Worm (Caenorhabditis elegans) whole organism, early embryonic: Measurements from ENCODE around the gene rga-5.

Experiments used
- B0310.2 ChIP-seq: sonication (generic microtip); optimal IDR thresholded peaks from 2 replicates; lab custom pipeline; 2016; ENCODE audit warnings: mild to moderate bottlenecking, missing genetic modification characterization, missing compliant biosample characterization
- F13C5.2 ChIP-seq: sonication (generic microtip); optimal IDR thresholded peaks from 2 replicates; lab custom pipeline; 2017; ENCODE audit warnings: mild to moderate bottlenecking, missing genetic modification characterization, inconsistent platforms, missing compliant biosample characterization
- aly-1 ChIP-seq: sonication (generic microtip); optimal IDR thresholded peaks from 2 replicates; lab custom pipeline; 2016; ENCODE audit warnings: missing genetic modification characterization, missing compliant biosample characterization
- ama-1 ChIP-seq: fragments of 150-350 bp; optimal IDR thresholded peaks from 2 replicates; lab custom pipeline; 2014
- ceh-13 ChIP-seq: fragments of 200-800 bp; sonication (Bioruptor generic); optimal IDR thresholded peaks from 2 replicates; lab custom pipeline; 2018; ENCODE audit warnings: mild to moderate bottlenecking, missing genetic modification characterization, missing compliant biosample characterization
- ceh-36 ChIP-seq: sonication (generic microtip); optimal IDR thresholded peaks from 2 replicates; lab custom pipeline; 2016; ENCODE audit warnings: missing genetic modification characterization, inconsistent platforms, missing compliant biosample characterization
- ets-7 ChIP-seq: sonication (generic microtip); optimal IDR thresholded peaks from 2 replicates; lab custom pipeline; 2016; ENCODE audit warnings: missing genotype, missing genetic modification characterization, missing compliant biosample characterization
- flt-1 ChIP-seq: fragments of 200-800 bp; sonication (Bioruptor generic); IDR thresholded peaks from 2 replicates; pipeline ENCODE4 v1.3.6; 2022; ENCODE audit warnings: missing genetic modification characterization, missing compliant biosample characterization
- hmbx-1 ChIP-seq: sonication (generic microtip); optimal IDR thresholded peaks from 2 replicates; lab custom pipeline; 2016; ENCODE audit warnings: mild to moderate bottlenecking, missing genetic modification characterization, missing compliant biosample characterization
- hmg-4 ChIP-seq: fragments of 200-800 bp; sonication (Bioruptor generic); optimal IDR thresholded peaks from 2 replicates; lab custom pipeline; 2018; ENCODE audit warnings: mild to moderate bottlenecking, missing genetic modification characterization, missing compliant biosample characterization
- hnd-1 ChIP-seq: sonication (generic microtip); optimal IDR thresholded peaks from 2 replicates; lab custom pipeline; 2016; ENCODE audit warnings: missing genetic modification characterization, missing compliant biosample characterization
- pes-1 ChIP-seq: fragments of 200-800 bp; sonication (Bioruptor generic); IDR thresholded peaks from 2 replicates; pipeline ENCODE4 v1.3.6; 2022; ENCODE audit warnings: missing genetic modification reagents, missing genetic modification characterization, missing compliant biosample characterization
- scrt-1 ChIP-seq: fragments of 200-800 bp; sonication (Bioruptor generic); IDR thresholded peaks from 2 replicates; pipeline ENCODE4 v1.3.6; 2022; ENCODE audit warnings: missing genetic modification characterization, missing compliant biosample characterization
- sea-1 ChIP-seq: fragments of 200-800 bp; sonication (Bioruptor generic); conservative IDR thresholded peaks from 2 replicates; pipeline ENCODE4 v1.3.6; 2022; ENCODE audit warnings: missing genetic modification characterization, missing compliant biosample characterization
- tbx-11 ChIP-seq: fragments of 200-800 bp; sonication (Bioruptor generic); IDR thresholded peaks from 2 replicates; pipeline ENCODE4 v1.3.6; 2022; ENCODE audit warnings: missing genetic modification characterization, missing compliant biosample characterization
- tbx-37 ChIP-seq: fragments of 200-800 bp; sonication (Bioruptor generic); conservative IDR thresholded peaks from 2 replicates; pipeline ENCODE4 v1.3.6; 2022; ENCODE audit warnings: missing genetic modification reagents, missing genetic modification characterization, missing compliant biosample characterization
- tra-4 ChIP-seq: sonication (generic microtip); optimal IDR thresholded peaks from 2 replicates; lab custom pipeline; 2017; ENCODE audit warnings: missing genetic modification characterization, missing compliant biosample characterization

The rga-5 gene

ce11 chrIV:13877707-13878106 lies 50.0 kb downstream of the rga-5 start:
- no peak for TF ChIP-seq tra-4 (tag; lab: Kevin White, UChicago)
- TF ChIP-seq sea-1 (GFP tag; lab: Robert Waterston, UW) = no peak
- TF ChIP-seq B0310.2 (tag; lab: Kevin White, UChicago) = no peak
- TF ChIP-seq ceh-36 (tag; lab: Kevin White, UChicago) = no peak
- no peak for TF ChIP-seq ceh-13 (GFP tag; lab: Kevin White, UChicago)
- no peak for TF ChIP-seq ama-1 (lab: Kevin White, UChicago)
- no peak for TF ChIP-seq aly-1
- TF ChIP-seq pes-1 (GFP tag; lab: Robert Waterston, UW) = no peak
- no peak for TF ChIP-seq ets-7
- no peak for TF ChIP-seq tbx-37 (GFP tag; lab: Robert Waterston, UW)

DNA sequence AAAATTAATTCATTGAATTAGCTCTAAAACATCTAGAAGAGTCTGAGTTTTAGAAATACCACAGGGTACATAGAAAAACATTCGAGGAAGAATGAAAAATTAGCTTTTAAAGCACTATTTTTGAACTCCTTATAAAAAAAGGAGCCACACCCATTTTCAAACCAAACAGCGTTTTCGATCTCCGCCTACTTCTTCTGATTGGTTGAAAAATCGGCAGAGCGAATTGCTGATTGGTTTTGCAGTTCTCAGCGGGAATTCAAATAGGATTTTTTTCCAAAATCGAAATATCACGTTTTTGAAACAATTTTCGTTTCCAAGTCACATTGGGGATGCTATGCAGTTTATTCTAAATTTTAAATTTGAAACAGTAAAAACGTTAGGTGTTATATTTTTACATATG lies 50.4 kb downstream of the rga-5 start:
- TF ChIP-seq hnd-1 (tag; lab: Kevin White, UChicago) = no peak

- no peak for TF ChIP-seq tra-4 (tag; lab: Kevin White, UChicago)
Observed at ce11 chrIV:13878738-13879137, 51.1 kb downstream of the rga-5 start.

DNA sequence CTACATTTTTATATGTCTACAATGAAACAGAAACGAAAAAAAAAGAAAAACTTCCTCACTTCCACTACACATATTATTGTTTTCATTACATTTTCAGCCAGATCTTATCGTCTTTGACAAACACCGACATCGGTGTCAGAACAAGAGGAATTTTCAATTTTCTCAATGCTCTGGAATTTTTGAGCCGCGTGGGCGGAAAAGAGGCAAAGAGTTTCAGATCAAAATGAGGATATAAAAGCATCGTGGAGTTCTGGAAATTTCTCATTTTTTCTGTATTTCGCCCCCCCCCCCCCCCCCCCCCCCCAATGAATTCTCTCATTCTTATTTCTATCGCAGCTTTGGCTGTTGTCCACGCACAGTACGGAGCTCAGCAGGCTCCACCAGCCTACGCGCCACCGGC lies 52.2 kb downstream of the rga-5 start, which contains the start of gene B0513.4:
Gene B0513.4 (plus strand): TSS at position 301 of the 400 bp plus-strand sequence.
- TF ChIP-seq scrt-1 (GFP tag; lab: Robert Waterston, UW) (no peak), hmg-4 (GFP tag; lab: Kevin White, UChicago) (no peak), ets-7 (no peak), aly-1 (no peak), ceh-36 (tag; lab: Kevin White, UChicago) (no peak)

- no peak for TF ChIP-seq flt-1 (GFP tag; lab: Robert Waterston, UW)
- TF ChIP-seq B0310.2 (tag; lab: Kevin White, UChicago) = no peak
- no peak for TF ChIP-seq tbx-37 (GFP tag; lab: Robert Waterston, UW)
- no peak for TF ChIP-seq ama-1 (lab: Kevin White, UChicago)
- no peak for TF ChIP-seq ceh-36 (tag; lab: Kevin White, UChicago)
- TF ChIP-seq hmbx-1 (tag; lab: Kevin White, UChicago) = no peak
- no peak for TF ChIP-seq ceh-13 (GFP tag; lab: Kevin White, UChicago)
- no peak for TF ChIP-seq ets-7
- no peak for TF ChIP-seq F13C5.2
- TF ChIP-seq pes-1 (GFP tag; lab: Robert Waterston, UW) = no peak
Observed at ce11 chrIV:13880370-13880769, 52.7 kb downstream of the rga-5 start.

DNA sequence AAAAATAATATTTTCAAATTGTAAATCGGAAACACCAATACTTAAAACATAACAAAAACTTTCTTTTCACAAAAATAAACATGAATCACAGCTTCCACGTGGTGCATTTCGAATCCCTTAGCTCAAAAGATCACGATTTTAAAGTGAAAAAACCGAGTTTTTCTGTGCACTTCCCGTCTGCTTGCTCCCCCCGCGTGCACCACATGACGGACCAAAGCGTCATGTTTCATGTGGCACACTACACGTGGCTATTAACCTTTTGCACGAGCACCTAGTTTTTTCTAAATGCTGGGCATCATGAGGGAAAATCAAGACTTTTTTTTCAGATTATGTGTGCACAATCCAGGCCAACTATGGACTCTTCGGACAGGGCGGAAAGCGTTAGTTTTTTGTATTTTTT lies 53.1 kb downstream of the rga-5 start:
- no peak for TF ChIP-seq F13C5.2
- TF ChIP-seq tra-4 (tag; lab: Kevin White, UChicago) = no peak
- no peak for TF ChIP-seq tbx-37 (GFP tag; lab: Robert Waterston, UW)
- no peak for TF ChIP-seq ceh-13 (GFP tag; lab: Kevin White, UChicago)
- no peak for TF ChIP-seq tbx-11
- TF ChIP-seq ceh-36 (tag; lab: Kevin White, UChicago) = no peak
- no peak for TF ChIP-seq sea-1 (GFP tag; lab: Robert Waterston, UW)
- TF ChIP-seq hnd-1 (tag; lab: Kevin White, UChicago) = no peak
- TF ChIP-seq flt-1 (GFP tag; lab: Robert Waterston, UW) = no peak
- TF ChIP-seq hmg-4 (GFP tag; lab: Kevin White, UChicago) = no peak
- TF ChIP-seq B0310.2 (tag; lab: Kevin White, UChicago) = no peak
- no peak for TF ChIP-seq ama-1 (lab: Kevin White, UChicago)
- no peak for TF ChIP-seq scrt-1 (GFP tag; lab: Robert Waterston, UW)
- no peak for TF ChIP-seq aly-1

DNA sequence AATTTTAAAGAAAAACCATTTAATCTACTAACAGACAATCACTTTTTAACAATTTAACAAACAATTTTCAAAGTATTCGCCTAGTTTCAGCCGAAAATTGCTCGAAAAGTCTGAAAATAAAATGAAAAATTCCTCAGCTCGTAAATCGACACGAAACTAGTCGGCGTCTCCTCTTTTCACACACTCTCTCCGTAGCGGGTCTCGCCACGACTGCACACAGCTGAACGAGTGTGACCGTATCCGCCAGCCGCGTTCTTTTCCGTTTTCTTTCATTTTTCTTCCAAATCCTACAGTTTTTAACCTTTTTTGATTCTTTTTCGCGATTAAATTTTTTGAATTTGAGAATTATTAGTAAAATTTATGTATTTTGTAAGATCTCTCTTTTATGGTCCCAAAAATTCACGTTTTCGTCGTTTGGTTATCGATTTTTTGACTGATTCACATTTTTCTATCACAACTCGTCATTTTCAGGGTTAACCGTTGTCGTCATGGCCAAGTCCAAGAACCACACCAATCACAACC lies 54.1 kb downstream of the rga-5 start, which contains the start of gene rpl-29:
Gene rpl-29 (plus strand): TSS at position 472 of the 522 bp plus-strand sequence.
- TF ChIP-seq ceh-13 (GFP tag; lab: Kevin White, UChicago) = no peak
- TF ChIP-seq flt-1 (GFP tag; lab: Robert Waterston, UW) = no peak
- TF ChIP-seq F13C5.2 = peak; percentile 41

DNA sequence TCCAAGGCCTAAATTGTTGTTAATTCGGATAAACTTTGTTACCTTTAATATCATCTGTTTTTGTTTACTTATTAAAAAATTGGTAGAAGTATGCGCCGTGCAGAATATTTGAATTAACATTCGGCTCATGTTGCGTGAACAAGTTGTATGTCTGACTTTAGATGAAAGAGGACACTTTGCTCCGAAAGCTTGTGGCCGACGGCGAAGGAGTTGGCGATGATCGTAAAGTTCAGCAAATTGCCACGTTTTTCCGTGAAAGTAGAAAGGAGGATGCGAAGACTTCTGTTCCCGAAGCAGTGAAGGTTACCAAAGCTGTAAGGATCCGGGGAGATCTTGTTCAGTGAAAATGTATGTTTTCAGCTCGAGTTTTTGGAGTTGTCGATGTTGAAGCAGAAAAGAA lies 54.9 kb downstream of the rga-5 start, which contains the start of gene thoc-7:
Gene thoc-7 (plus strand): TSS at position 162 of the 400 bp plus-strand sequence.
- TF ChIP-seq aly-1 = no peak
- TF ChIP-seq ets-7 = no peak

- TF ChIP-seq B0310.2 (tag; lab: Kevin White, UChicago) = no peak
- TF ChIP-seq ama-1 (lab: Kevin White, UChicago) = no peak
- TF ChIP-seq tbx-37 (GFP tag; lab: Robert Waterston, UW) = no peak
- no peak for TF ChIP-seq hmg-4 (GFP tag; lab: Kevin White, UChicago)
- no peak for TF ChIP-seq ets-7
- TF ChIP-seq hnd-1 (tag; lab: Kevin White, UChicago) = no peak
- no peak for TF ChIP-seq scrt-1 (GFP tag; lab: Robert Waterston, UW)
- TF ChIP-seq pes-1 (GFP tag; lab: Robert Waterston, UW) = no peak
- no peak for TF ChIP-seq flt-1 (GFP tag; lab: Robert Waterston, UW)
- no peak for TF ChIP-seq F13C5.2
- TF ChIP-seq tra-4 (tag; lab: Kevin White, UChicago) = no peak
- TF ChIP-seq hmbx-1 (tag; lab: Kevin White, UChicago) = no peak
Observed at ce11 chrIV:13883922-13884321, 56.2 kb downstream of the rga-5 start.
